Fruit fly (Drosophila melanogaster) whole organism, embryonic: ENCODE results near the gene COX7AL.

Experiments
- Abd-B ChIP-seq: fragments of 200-800 bp; sonication (Bioruptor generic); optimal IDR thresholded peaks from 2 replicates; lab custom pipeline; 2018; ENCODE audit warnings: missing biosample characterization, mild to moderate bottlenecking, missing genetic modification characterization, moderate library complexity
- Adf1 ChIP-seq: fragments of 200-800 bp; sonication (Bioruptor generic); IDR thresholded peaks from 2 replicates; pipeline ENCODE4 v1.3.6; 2022; ENCODE audit warnings: missing biosample characterization, missing genetic modification characterization
- Atf3 ChIP-seq: fragments of 200-800 bp; sonication (Bioruptor generic); optimal IDR thresholded peaks from 3 replicates; lab custom pipeline; 2016; ENCODE audit warnings: missing biosample characterization, missing genetic modification characterization
- CG1024 ChIP-seq: fragments of 200-800 bp; sonication (Bioruptor generic); IDR thresholded peaks from 2 replicates; pipeline ENCODE4 v1.3.6; 2022; ENCODE audit warnings: missing biosample characterization, missing genetic modification characterization
- CG10267 ChIP-seq: fragments of 200-800 bp; sonication (Bioruptor generic); optimal IDR thresholded peaks from 2 replicates; lab custom pipeline; 2018; ENCODE audit warnings: missing biosample characterization, mild to moderate bottlenecking, missing genetic modification characterization, moderate library complexity
- CG11456 ChIP-seq: fragments of 200-800 bp; sonication (Bioruptor generic); IDR thresholded peaks from 3 replicates; pipeline ENCODE4 v1.3.6; 2022; ENCODE audit warnings: missing biosample characterization, missing genetic modification characterization
- CG12391 ChIP-seq: fragments of 200-800 bp; sonication (Bioruptor generic); optimal IDR thresholded peaks from 3 replicates; lab custom pipeline; 2018; ENCODE audit warnings: missing biosample characterization, mild to moderate bottlenecking, missing genetic modification characterization, moderate library complexity
- CG13287 ChIP-seq: fragments of 200-800 bp; sonication (Bioruptor generic); IDR thresholded peaks from 2 replicates; pipeline ENCODE4 v1.3.6; 2022; ENCODE audit warnings: missing biosample characterization, missing genetic modification characterization; ENCODE audit not compliant: partially characterized antibody
- CG1602 ChIP-seq: fragments of 200-800 bp; sonication (Bioruptor generic); optimal IDR thresholded peaks from 3 replicates; lab custom pipeline; 2016; ENCODE audit warnings: missing biosample characterization, missing genetic modification characterization
- CG16813 ChIP-seq: fragments of 200-800 bp; sonication (Bioruptor generic); IDR thresholded peaks from 3 replicates; pipeline ENCODE4 v1.3.6; 2022; ENCODE audit warnings: missing biosample characterization, missing genetic modification characterization; ENCODE audit not compliant: partially characterized antibody
- CG17186 ChIP-seq: fragments of 200-800 bp; sonication (Bioruptor generic); optimal IDR thresholded peaks from 3 replicates; lab custom pipeline; 2017; ENCODE audit warnings: missing biosample characterization, missing genetic modification reagents, missing genetic modification characterization
- CG2116 ChIP-seq: fragments of 200-800 bp; sonication (Bioruptor generic); optimal IDR thresholded peaks from 3 replicates; lab custom pipeline; 2018; ENCODE audit warnings: missing biosample characterization, mild to moderate bottlenecking, missing genetic modification characterization
- CG2712 ChIP-seq: fragments of 200-800 bp; optimal IDR thresholded peaks from 3 replicates; lab custom pipeline; 2019; ENCODE audit warnings: missing biosample characterization, mild to moderate bottlenecking, missing genetic modification characterization, moderate library complexity
- CG4617 ChIP-seq: fragments of 200-800 bp; sonication (Bioruptor generic); optimal IDR thresholded peaks from 3 replicates; lab custom pipeline; 2016; ENCODE audit warnings: missing biosample characterization, missing genetic modification characterization, borderline replicate concordance
- CG7357 ChIP-seq: fragments of 200-800 bp; sonication (Bioruptor generic); IDR thresholded peaks from 3 replicates; pipeline ENCODE4 v1.3.6; 2022; ENCODE audit warnings: missing biosample characterization, missing genetic modification characterization
- CG9437 ChIP-seq: fragments of 200-800 bp; sonication (Bioruptor generic); optimal IDR thresholded peaks from 2 replicates; lab custom pipeline; 2018; ENCODE audit warnings: missing biosample characterization, mild to moderate bottlenecking, missing genetic modification characterization
- CG9817 ChIP-seq: fragments of 200-800 bp; sonication (Bioruptor generic); optimal IDR thresholded peaks from 2 replicates; lab custom pipeline; 2018; ENCODE audit warnings: missing biosample characterization, mild to moderate bottlenecking, missing genetic modification characterization, moderate library complexity
- CoRest ChIP-seq: fragments of 200-800 bp; sonication (Bioruptor generic); optimal IDR thresholded peaks from 3 replicates; lab custom pipeline; 2018; ENCODE audit warnings: missing biosample characterization, mild to moderate bottlenecking, missing genetic modification characterization, moderate library complexity
- Drgx ChIP-seq: fragments of 200-800 bp; sonication (Bioruptor generic); IDR thresholded peaks from 2 replicates; pipeline ENCODE4 v1.3.6; 2022; ENCODE audit warnings: missing biosample characterization, missing genetic modification characterization
- E2f2 ChIP-seq: fragments of 200-800 bp; sonication (Bioruptor generic); IDR thresholded peaks from 2 replicates; pipeline ENCODE4 v1.3.6; 2022; ENCODE audit warnings: missing biosample characterization, missing genetic modification characterization
- Hsf ChIP-seq: fragments of 200-800 bp; sonication (Bioruptor generic); optimal IDR thresholded peaks from 3 replicates; lab custom pipeline; 2016; ENCODE audit warnings: missing biosample characterization, missing genetic modification characterization
- Med ChIP-seq: fragments of 200-800 bp; sonication (Bioruptor generic); peaks from one replicate; lab custom pipeline; 2016; ENCODE audit warnings: missing biosample characterization, missing genetic modification characterization, mild to moderate bottlenecking, inconsistent platforms, moderate library complexity
- Myb ChIP-seq: fragments of 200-800 bp; sonication (Bioruptor generic); optimal IDR thresholded peaks from 2 replicates; lab custom pipeline; 2016; ENCODE audit warnings: missing biosample characterization, missing genetic modification characterization
- Ptx1 ChIP-seq: fragments of 200-800 bp; sonication (Bioruptor generic); IDR thresholded peaks from 2 replicates; pipeline ENCODE4 v1.3.6; 2022; ENCODE audit warnings: missing biosample characterization, missing genetic modification characterization
- ato ChIP-seq: fragments of 200-800 bp; sonication (Bioruptor generic); IDR thresholded peaks from 2 replicates; pipeline ENCODE4 v1.3.6; 2022; ENCODE audit warnings: missing biosample characterization, missing genetic modification characterization; ENCODE audit not compliant: partially characterized antibody
- bab2 ChIP-seq: fragments of 200-800 bp; sonication (Bioruptor generic); optimal IDR thresholded peaks from 2 replicates; lab custom pipeline; 2016; ENCODE audit warnings: missing biosample characterization, missing genetic modification characterization
- chm ChIP-seq: fragments of 200-800 bp; sonication (Bioruptor generic); IDR thresholded peaks from 2 replicates; pipeline ENCODE4 v1.3.6; 2022; ENCODE audit warnings: missing biosample characterization, missing genetic modification characterization
- crp ChIP-seq, 2 experiments: fragments of 200-800 bp; sonication (Bioruptor generic); optimal IDR thresholded peaks; 2 replicates in 1 of 2; 3 replicates in 1 of 2; lab custom pipeline; 2017; ENCODE audit warnings: missing biosample characterization in 2 of 2, missing genetic modification characterization in 2 of 2, mild to moderate bottlenecking in 1 of 2, moderate library complexity in 1 of 2
- cwo ChIP-seq: fragments of 200-800 bp; sonication (Bioruptor generic); optimal IDR thresholded peaks from 3 replicates; lab custom pipeline; 2017; ENCODE audit warnings: missing biosample characterization, missing genetic modification characterization, mild to moderate bottlenecking, moderate library complexity, missing genetic modification reagents
- dmrt99B ChIP-seq: fragments of 200-800 bp; sonication (Bioruptor generic); optimal IDR thresholded peaks from 2 replicates; lab custom pipeline; 2018; ENCODE audit warnings: missing biosample characterization, mild to moderate bottlenecking, missing genetic modification characterization, moderate library complexity
- gsb-n ChIP-seq: fragments of 200-800 bp; sonication (Bioruptor generic); optimal IDR thresholded peaks from 3 replicates; lab custom pipeline; 2018; ENCODE audit warnings: missing biosample characterization, mild to moderate bottlenecking, missing genetic modification characterization
- inv ChIP-seq: fragments of 200-800 bp; sonication (Bioruptor generic); IDR thresholded peaks from 2 replicates; pipeline ENCODE4 v1.3.6; 2022; ENCODE audit warnings: missing biosample characterization, missing genetic modification characterization; ENCODE audit not compliant: partially characterized antibody
- jumu ChIP-seq: fragments of 200-800 bp; sonication (Bioruptor generic); optimal IDR thresholded peaks from 3 replicates; lab custom pipeline; 2016; ENCODE audit warnings: missing biosample characterization, missing genetic modification characterization
- lmd ChIP-seq: fragments of 200-800 bp; sonication (Bioruptor generic); IDR thresholded peaks from 2 replicates; pipeline ENCODE4 v1.3.6; 2022; ENCODE audit warnings: missing biosample characterization, missing genetic modification characterization
- lola ChIP-seq, 3 experiments: fragments of >200 bp in 2 of 3; fragments of 200-800 bp in 1 of 3; sonication (Bioruptor generic) in 1 of 3; optimal IDR thresholded peaks; 2 replicates each; lab custom pipeline; 2017 to 2019; ENCODE audit warnings: missing biosample characterization in 3 of 3, missing genetic modification characterization in 3 of 3, mild to moderate bottlenecking in 1 of 3, moderate library complexity in 1 of 3
- luna ChIP-seq: fragments of 200-800 bp; sonication (Bioruptor generic); optimal IDR thresholded peaks from 2 replicates; lab custom pipeline; 2016; ENCODE audit warnings: missing biosample characterization, missing genetic modification characterization
- mam ChIP-seq: fragments of 200-800 bp; sonication (Bioruptor generic); optimal IDR thresholded peaks from 3 replicates; lab custom pipeline; 2016; ENCODE audit warnings: missing biosample characterization, missing genetic modification characterization
- nerfin-2 ChIP-seq: fragments of 200-800 bp; sonication (Bioruptor generic); IDR thresholded peaks from 2 replicates; pipeline ENCODE4 v1.3.6; 2022; ENCODE audit warnings: missing biosample characterization, missing genetic modification characterization; ENCODE audit not compliant: partially characterized antibody
- nom ChIP-seq: fragments of 200-800 bp; sonication (Bioruptor generic); optimal IDR thresholded peaks from 2 replicates; lab custom pipeline; 2017; ENCODE audit warnings: missing biosample characterization, missing genetic modification characterization, mild to moderate bottlenecking, moderate library complexity, missing genetic modification reagents
- salm ChIP-seq: fragments of 200-800 bp; sonication (Bioruptor generic); optimal IDR thresholded peaks from 2 replicates; lab custom pipeline; 2018; ENCODE audit warnings: missing biosample characterization, mild to moderate bottlenecking, missing genetic modification characterization
- sens ChIP-seq: fragments of 200-800 bp; sonication (Bioruptor generic); peaks from one replicate; lab custom pipeline; 2016; ENCODE audit warnings: missing biosample characterization, missing genetic modification characterization
- sisA ChIP-seq: fragments of 200-800 bp; sonication (Bioruptor generic); IDR thresholded peaks from 2 replicates; pipeline ENCODE4 v1.3.6; 2022; ENCODE audit warnings: missing biosample characterization, missing genetic modification characterization
- slbo ChIP-seq: fragments of 200-800 bp; sonication (Bioruptor generic); IDR thresholded peaks from 2 replicates; pipeline ENCODE4 v1.3.6; 2022; ENCODE audit warnings: missing biosample characterization, missing genetic modification characterization
- sna ChIP-seq: fragments of 200-800 bp; sonication (Bioruptor generic); IDR thresholded peaks from 2 replicates; pipeline ENCODE4 v1.3.6; 2022; ENCODE audit warnings: missing biosample characterization, missing genetic modification characterization; ENCODE audit not compliant: partially characterized antibody
- sug ChIP-seq: fragments of 200-800 bp; optimal IDR thresholded peaks from 2 replicates; lab custom pipeline; 2019; ENCODE audit warnings: missing biosample characterization, mild to moderate bottlenecking, missing genetic modification characterization, moderate library complexity
- trem ChIP-seq: fragments of 200-800 bp; optimal IDR thresholded peaks from 3 replicates; lab custom pipeline; 2019; ENCODE audit warnings: missing biosample characterization, mild to moderate bottlenecking, missing genetic modification characterization, moderate library complexity
- unc-4 ChIP-seq: fragments of 200-800 bp; sonication (Bioruptor generic); IDR thresholded peaks from 2 replicates; pipeline ENCODE4 v1.3.6; 2022; ENCODE audit warnings: missing biosample characterization, missing genetic modification characterization; ENCODE audit not compliant: partially characterized antibody
- zfh2 ChIP-seq: fragments of 200-800 bp; sonication (Bioruptor generic); optimal IDR thresholded peaks from 2 replicates; lab custom pipeline; 2016; ENCODE audit warnings: missing biosample characterization, missing genetic modification characterization

Gene COX7AL

dm6 chr3R:8349449-8350115 is 6.1 kb downstream of the COX7AL start, which contains the start of gene Atg13 (continued):
- TF ChIP-seq cwo (GFP tag; lab: Kevin White, UChicago): no peak
- TF ChIP-seq Adf1 (GFP tag; lab: Robert Waterston, UW): no peak
- TF ChIP-seq chm (GFP tag; lab: Robert Waterston, UW): peak; percentile 70; the same call in 1 of the 2 replicates
- TF ChIP-seq bab2: peak; percentile 2
- peak; percentile 98 for TF ChIP-seq nom (GFP tag; lab: Kevin White, UChicago)
- TF ChIP-seq jumu (GFP tag; lab: Kevin White, UChicago): no peak
- TF ChIP-seq Ptx1 (GFP tag; lab: Robert Waterston, UW): peak; percentile 34; the same call in 1 of the 2 replicates
- no peak for TF ChIP-seq luna (GFP tag; lab: Kevin White, UChicago)
- peak; percentile 58 for TF ChIP-seq nerfin-2
- TF ChIP-seq dmrt99B (tag; lab: Kevin White, UChicago): no peak
- TF ChIP-seq sug (tag; lab: Kevin White, UChicago): peak; percentile 59
- peak; percentile 5 for TF ChIP-seq mam (GFP tag; lab: Kevin White, UChicago)
- peak; percentile 70 for TF ChIP-seq CoRest (tag; lab: Kevin White, UChicago)
- peak; percentile 28 for TF ChIP-seq CG1602 (GFP tag; lab: Kevin White, UChicago)
- peak; percentile 9 for TF ChIP-seq Myb
- TF ChIP-seq CG16813 (GFP tag; lab: Robert Waterston, UW): peak; percentile 83
- no peak for TF ChIP-seq gsb-n (tag; lab: Kevin White, UChicago)
- peak; percentile 61 for TF ChIP-seq sens
- peak; percentile 5 for TF ChIP-seq zfh2 (GFP tag; lab: Kevin White, UChicago)
- TF ChIP-seq CG2712: peak; percentile 45
- no peak for TF ChIP-seq sisA
- peak; percentile 75 for TF ChIP-seq Med (GFP tag; lab: Kevin White, UChicago)
- peak; percentile 79 for TF ChIP-seq ato (GFP tag; lab: Robert Waterston, UW)
- peak; percentile 36 for TF ChIP-seq CG10267 (tag; lab: Kevin White, UChicago)
- peak; percentile 93 for TF ChIP-seq CG7357 (GFP tag; lab: Robert Waterston, UW)
- peak; percentile 49 for TF ChIP-seq CG9817 (tag; lab: Kevin White, UChicago)
- TF ChIP-seq CG1024 (GFP tag; lab: Robert Waterston, UW): peak; percentile 55; the same call in 1 of the 2 replicates
- TF ChIP-seq lola (GFP tag; optimal IDR thresholded peaks at IDR 0.05; lab: Kevin White, UChicago): peak in 1 of 3 experiments; percentile 34
- peak; percentile 51 for TF ChIP-seq CG4617 (GFP tag; lab: Kevin White, UChicago)
- peak; percentile 96 for TF ChIP-seq CG9437 (GFP tag; lab: Kevin White, UChicago)
- TF ChIP-seq trem (tag; lab: Kevin White, UChicago): peak; percentile 9
- peak; percentile 35 for TF ChIP-seq Atf3
- TF ChIP-seq salm: no peak
- peak; percentile 70 for TF ChIP-seq inv (GFP tag; lab: Robert Waterston, UW)
- peak; percentile 44 for TF ChIP-seq sna
- peak; percentile 69 for TF ChIP-seq unc-4
- no peak; the same call in 1 of the 2 replicates for TF ChIP-seq E2f2
- peak; percentile 75; the same call in 1 of the 2 replicates for TF ChIP-seq Drgx (GFP tag; lab: Robert Waterston, UW)
- peak; percentile 52 for TF ChIP-seq CG12391
- TF ChIP-seq lmd: no peak
- peak; percentile 35; the same call in 1 of the 2 replicates for TF ChIP-seq slbo (GFP tag; lab: Robert Waterston, UW)
- TF ChIP-seq Hsf: peak; percentile 31
- peak in 1 of 2 experiments; percentile 26 for TF ChIP-seq crp (GFP tag; optimal IDR thresholded peaks at IDR 0.05; lab: Kevin White, UChicago)
- TF ChIP-seq Abd-B (GFP tag; lab: Kevin White, UChicago): peak; percentile 54
- TF ChIP-seq CG11456 (GFP tag; lab: Robert Waterston, UW): 0 out of 3 replicates have a peak, but pooled peaks have one; percentile 45
- peak; percentile 2 for TF ChIP-seq CG17186 (GFP tag; lab: Kevin White, UChicago)
- TF ChIP-seq CG2116: peak; percentile 96
- TF ChIP-seq CG13287 (GFP tag; lab: Robert Waterston, UW): peak; percentile 72
